Fruit fly (Drosophila melanogaster) whole organism, embryonic: ENCODE results near the gene Nepl4.

Experiments
- CG10431 ChIP-seq: fragments of 200-800 bp; sonication (Bioruptor generic); optimal IDR thresholded peaks from 3 replicates; lab custom pipeline; 2018; ENCODE audit warnings: missing biosample characterization, mild to moderate bottlenecking, missing genetic modification characterization
- CG13424 ChIP-seq: fragments of 200-800 bp; sonication (Bioruptor generic); optimal IDR thresholded peaks from 2 replicates; lab custom pipeline; 2019; ENCODE audit warnings: missing biosample characterization, mild to moderate bottlenecking, missing genetic modification characterization, moderate library complexity
- CG15269 ChIP-seq: fragments of 200-800 bp; sonication (Bioruptor generic); optimal IDR thresholded peaks from 2 replicates; lab custom pipeline; 2018; ENCODE audit warnings: missing biosample characterization, mild to moderate bottlenecking, missing genetic modification characterization, moderate library complexity
- CG15479 ChIP-seq: fragments of 200-800 bp; sonication (Bioruptor generic); optimal IDR thresholded peaks from 3 replicates; lab custom pipeline; 2019; ENCODE audit warnings: missing biosample characterization, mild to moderate bottlenecking, missing genetic modification characterization, moderate library complexity
- CG15514 ChIP-seq: fragments of 200-800 bp; sonication (Bioruptor generic); optimal IDR thresholded peaks from 3 replicates; lab custom pipeline; 2017; ENCODE audit warnings: missing biosample characterization, missing genetic modification characterization, mild to moderate bottlenecking, moderate library complexity, missing genetic modification reagents
- CG15696 ChIP-seq: fragments of 200-800 bp; sonication (Bioruptor generic); optimal IDR thresholded peaks from 2 replicates; lab custom pipeline; 2019; ENCODE audit warnings: missing biosample characterization, mild to moderate bottlenecking, missing genetic modification characterization, moderate library complexity
- CG18599 ChIP-seq: fragments of 200-800 bp; sonication (Bioruptor generic); optimal IDR thresholded peaks from 3 replicates; lab custom pipeline; 2017; ENCODE audit warnings: missing biosample characterization, missing genetic modification characterization, mild to moderate bottlenecking, moderate library complexity, missing genetic modification reagents
- CG3163 ChIP-seq: fragments of 200-800 bp; sonication (Bioruptor generic); optimal IDR thresholded peaks from 3 replicates; lab custom pipeline; 2016; ENCODE audit warnings: missing biosample characterization, missing genetic modification characterization
- CG32767 ChIP-seq: fragments of 200-800 bp; sonication (Bioruptor generic); IDR thresholded peaks from 2 replicates; pipeline ENCODE4 v1.3.6; 2022; ENCODE audit warnings: missing biosample characterization, missing genetic modification characterization
- CG34376 ChIP-seq: fragments of 200-800 bp; sonication (Bioruptor generic); optimal IDR thresholded peaks from 2 replicates; lab custom pipeline; 2018; ENCODE audit warnings: missing biosample characterization, mild to moderate bottlenecking, missing genetic modification characterization
- CG3726 ChIP-seq: fragments of 200-800 bp; sonication (Bioruptor generic); IDR thresholded peaks from 3 replicates; pipeline ENCODE4, ENCODE4 v1.3.6; 2022; ENCODE audit warnings: missing biosample characterization, missing genetic modification characterization
- CG43689 ChIP-seq: fragments of 200-800 bp; sonication (Bioruptor generic); IDR thresholded peaks from 2 replicates; pipeline ENCODE4 v1.3.6; 2022; ENCODE audit warnings: missing biosample characterization, missing genetic modification characterization
- CG4404 ChIP-seq: fragments of 200-800 bp; sonication (Bioruptor generic); IDR thresholded peaks from 2 replicates; pipeline ENCODE4 v1.3.6; 2022; ENCODE audit warnings: missing biosample characterization, missing genetic modification characterization
- CG4854 ChIP-seq: fragments of 200-800 bp; sonication (Bioruptor generic); optimal IDR thresholded peaks from 2 replicates; lab custom pipeline; 2016; ENCODE audit warnings: missing biosample characterization, missing genetic modification characterization, inconsistent platforms
- CG7271 ChIP-seq: fragments of 200-800 bp; sonication (Bioruptor generic); optimal IDR thresholded peaks from 2 replicates; lab custom pipeline; 2018; ENCODE audit warnings: missing biosample characterization, mild to moderate bottlenecking, missing genetic modification characterization, moderate library complexity
- CG7963 ChIP-seq: fragments of 200-800 bp; sonication (Bioruptor generic); IDR thresholded peaks from 3 replicates; pipeline ENCODE4 v1.3.6; 2022; ENCODE audit warnings: missing biosample characterization, missing genetic modification characterization; ENCODE audit not compliant: partially characterized antibody
- CG8281 ChIP-seq: fragments of 200-800 bp; sonication (Bioruptor generic); optimal IDR thresholded peaks from 2 replicates; lab custom pipeline; 2018; ENCODE audit warnings: missing biosample characterization, mild to moderate bottlenecking, missing genetic modification characterization, moderate library complexity
- Dbx ChIP-seq: fragments of 200-800 bp; sonication (Bioruptor generic); IDR thresholded peaks from 3 replicates; pipeline ENCODE4 v1.3.6; 2022; ENCODE audit warnings: missing biosample characterization, missing genetic modification characterization
- Deaf1 ChIP-seq: fragments of 200-800 bp; optimal IDR thresholded peaks from 3 replicates; lab custom pipeline; 2019; ENCODE audit warnings: missing biosample characterization, mild to moderate bottlenecking, missing genetic modification characterization, moderate library complexity
- Ets65A ChIP-seq: fragments of 200-800 bp; sonication (Bioruptor generic); peaks from one replicate; lab custom pipeline; 2016; ENCODE audit warnings: missing biosample characterization, missing genetic modification characterization
- Ets97D ChIP-seq: fragments of 200-800 bp; sonication (Bioruptor generic); optimal IDR thresholded peaks from 3 replicates; lab custom pipeline; 2016; ENCODE audit warnings: missing biosample characterization, missing genetic modification characterization
- Fer3 ChIP-seq: fragments of 200-800 bp; sonication (Bioruptor generic); optimal IDR thresholded peaks from 2 replicates; lab custom pipeline; 2018; ENCODE audit warnings: missing biosample characterization, mild to moderate bottlenecking, missing genetic modification characterization, moderate library complexity
- Hr39 ChIP-seq: fragments of >200 bp; optimal IDR thresholded peaks from 2 replicates; lab custom pipeline; 2017
- Lhr ChIP-seq: fragments of 200-800 bp; sonication (Bioruptor generic); optimal IDR thresholded peaks from 3 replicates; lab custom pipeline; 2017; ENCODE audit warnings: mild to moderate bottlenecking, missing biosample characterization, missing genetic modification reagents, missing genetic modification characterization
- Med ChIP-seq: fragments of 200-800 bp; sonication (Bioruptor generic); peaks from one replicate; lab custom pipeline; 2016; ENCODE audit warnings: missing biosample characterization, missing genetic modification characterization, mild to moderate bottlenecking, inconsistent platforms, moderate library complexity
- Meics ChIP-seq: fragments of 200-800 bp; sonication (Bioruptor generic); optimal IDR thresholded peaks from 2 replicates; lab custom pipeline; 2017; ENCODE audit warnings: missing biosample characterization, mild to moderate bottlenecking, missing genetic modification characterization
- Mrtf ChIP-seq: fragments of 200-800 bp; sonication (Bioruptor generic); IDR thresholded peaks from 3 replicates; pipeline ENCODE4 v1.3.6; 2022; ENCODE audit warnings: missing biosample characterization, missing genetic modification characterization
- Oaz ChIP-seq: fragments of 200-800 bp; sonication (Bioruptor generic); IDR thresholded peaks from 2 replicates; pipeline ENCODE4 v1.3.6; 2022; ENCODE audit warnings: missing biosample characterization, missing genetic modification characterization
- Rx ChIP-seq: fragments of 200-800 bp; sonication (Bioruptor generic); IDR thresholded peaks from 2 replicates; pipeline ENCODE4 v1.3.6; 2022; ENCODE audit warnings: missing biosample characterization, missing genetic modification characterization
- Tbp ChIP-seq: fragments of >200 bp; optimal IDR thresholded peaks from 2 replicates; lab custom pipeline; 2018; ENCODE audit warnings: missing biosample characterization, missing genetic modification characterization
- ab ChIP-seq: fragments of 200-800 bp; sonication (Bioruptor generic); optimal IDR thresholded peaks from 2 replicates; lab custom pipeline; 2016; ENCODE audit warnings: missing biosample characterization, missing genetic modification characterization
- ap ChIP-seq: fragments of 200-800 bp; sonication (Bioruptor generic); IDR thresholded peaks from 2 replicates; pipeline ENCODE4 v1.3.6; 2022; ENCODE audit warnings: missing biosample characterization, missing genetic modification characterization
- cwo ChIP-seq: fragments of 200-800 bp; sonication (Bioruptor generic); optimal IDR thresholded peaks from 3 replicates; lab custom pipeline; 2017; ENCODE audit warnings: missing biosample characterization, missing genetic modification characterization, mild to moderate bottlenecking, moderate library complexity, missing genetic modification reagents
- emc ChIP-seq: fragments of 200-800 bp; sonication (Bioruptor generic); optimal IDR thresholded peaks from 2 replicates; lab custom pipeline; 2016; ENCODE audit warnings: missing biosample characterization, missing genetic modification characterization
- hth ChIP-seq: fragments of >200 bp; optimal IDR thresholded peaks from 2 replicates; lab custom pipeline; 2017; ENCODE audit warnings: inconsistent platforms
- maf-S ChIP-seq: fragments of 200-800 bp; sonication (Bioruptor generic); optimal IDR thresholded peaks from 2 replicates; lab custom pipeline; 2016; ENCODE audit warnings: missing biosample characterization, missing genetic modification characterization
- mirr ChIP-seq: fragments of 200-800 bp; sonication (Bioruptor generic); optimal IDR thresholded peaks from 3 replicates; lab custom pipeline; 2018; ENCODE audit warnings: missing biosample characterization, mild to moderate bottlenecking, missing genetic modification characterization
- onecut ChIP-seq: fragments of 200-800 bp; sonication (Bioruptor generic); IDR thresholded peaks from 2 replicates; pipeline ENCODE4 v1.3.6; 2022; ENCODE audit warnings: missing biosample characterization, missing genetic modification characterization
- pzg ChIP-seq: fragments of 200-800 bp; sonication (Bioruptor generic); optimal IDR thresholded peaks from 3 replicates; lab custom pipeline; 2018; ENCODE audit warnings: missing biosample characterization, mild to moderate bottlenecking, missing genetic modification characterization, moderate library complexity
- repo ChIP-seq: fragments of 200-800 bp; sonication (Bioruptor generic); optimal IDR thresholded peaks from 2 replicates; lab custom pipeline; 2016; ENCODE audit warnings: missing biosample characterization, missing genetic modification characterization
- row ChIP-seq: fragments of 200-800 bp; sonication (Bioruptor generic); IDR thresholded peaks from 3 replicates; pipeline ENCODE4 v1.3.6; 2022; ENCODE audit warnings: missing biosample characterization, missing genetic modification characterization
- sens ChIP-seq: fragments of 200-800 bp; sonication (Bioruptor generic); peaks from one replicate; lab custom pipeline; 2016; ENCODE audit warnings: missing biosample characterization, missing genetic modification characterization
- slbo ChIP-seq: fragments of 200-800 bp; sonication (Bioruptor generic); IDR thresholded peaks from 2 replicates; pipeline ENCODE4 v1.3.6; 2022; ENCODE audit warnings: missing biosample characterization, missing genetic modification characterization
- stwl ChIP-seq: fragments of 200-800 bp; sonication (Bioruptor generic); optimal IDR thresholded peaks from 3 replicates; lab custom pipeline; 2018; ENCODE audit warnings: missing biosample characterization, mild to moderate bottlenecking, missing genetic modification characterization, moderate library complexity
- sug ChIP-seq: fragments of 200-800 bp; optimal IDR thresholded peaks from 2 replicates; lab custom pipeline; 2019; ENCODE audit warnings: missing biosample characterization, mild to moderate bottlenecking, missing genetic modification characterization, moderate library complexity
- trem ChIP-seq: fragments of 200-800 bp; optimal IDR thresholded peaks from 3 replicates; lab custom pipeline; 2019; ENCODE audit warnings: missing biosample characterization, mild to moderate bottlenecking, missing genetic modification characterization, moderate library complexity
- zfh1 ChIP-seq: fragments of 200-800 bp; sonication (Bioruptor generic); IDR thresholded peaks from 3 replicates; pipeline ENCODE4 v1.3.6; 2022; ENCODE audit warnings: missing biosample characterization, missing genetic modification characterization

Gene Nepl4

DNA sequence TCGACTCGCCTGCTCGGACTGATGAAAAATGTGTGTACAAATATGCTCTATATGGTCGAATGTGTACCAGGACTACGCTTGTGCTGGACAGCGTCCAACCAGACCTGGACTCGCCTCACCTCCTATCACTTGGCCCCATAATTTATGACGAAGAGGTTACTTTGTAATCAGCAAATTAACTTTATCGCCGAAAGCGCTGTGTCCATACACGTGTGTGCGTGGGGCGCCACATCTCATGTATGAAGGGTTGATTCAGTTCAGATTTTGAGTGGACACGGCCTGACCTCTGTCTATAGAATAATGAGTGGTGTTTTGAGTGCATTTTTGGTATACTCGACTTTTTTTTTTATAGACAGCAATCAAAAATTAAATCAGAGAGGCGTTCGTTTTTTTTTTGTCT lies 7.6 kb upstream of the Nepl4 start:
- peak; percentile 78 for TF ChIP-seq Ets65A (GFP tag; lab: Kevin White, UChicago)
- no peak for TF ChIP-seq repo (GFP tag; lab: Kevin White, UChicago)
- no peak for TF ChIP-seq ap
- TF ChIP-seq, all 482 proteins: peak for 1

DNA sequence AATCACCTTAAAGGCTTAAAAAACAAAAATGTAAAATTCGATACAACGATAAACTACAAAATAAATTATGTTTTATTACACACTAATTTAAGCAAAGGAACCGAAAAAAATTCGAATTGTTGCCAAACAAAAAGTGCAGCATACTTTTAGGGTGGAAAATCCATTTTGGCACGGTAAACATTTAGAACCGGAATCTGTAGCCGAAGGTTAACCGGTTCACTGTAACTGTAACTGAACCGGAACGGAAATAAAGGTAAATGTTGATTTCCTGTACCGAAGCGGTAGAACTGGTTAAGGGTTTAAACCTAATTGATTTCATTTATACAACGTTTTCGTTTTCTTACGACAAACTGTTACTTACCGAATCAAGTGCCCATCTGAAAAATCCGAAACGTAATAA lies 758 bp upstream of the Nepl4 start:
- TF ChIP-seq repo (GFP tag; lab: Kevin White, UChicago) = no peak
- TF ChIP-seq sens (GFP tag; lab: Kevin White, UChicago) = peak; percentile 37
- TF ChIP-seq CG15514 = peak; percentile 68
- TF ChIP-seq CG7271 = peak; percentile 81
- peak; percentile 20 for TF ChIP-seq stwl (tag; lab: Kevin White, UChicago)
- TF ChIP-seq Ets97D = peak; percentile 24
- TF ChIP-seq trem (tag; lab: Kevin White, UChicago) = no peak
- TF ChIP-seq, all 482 proteins: peak for 5

DNA sequence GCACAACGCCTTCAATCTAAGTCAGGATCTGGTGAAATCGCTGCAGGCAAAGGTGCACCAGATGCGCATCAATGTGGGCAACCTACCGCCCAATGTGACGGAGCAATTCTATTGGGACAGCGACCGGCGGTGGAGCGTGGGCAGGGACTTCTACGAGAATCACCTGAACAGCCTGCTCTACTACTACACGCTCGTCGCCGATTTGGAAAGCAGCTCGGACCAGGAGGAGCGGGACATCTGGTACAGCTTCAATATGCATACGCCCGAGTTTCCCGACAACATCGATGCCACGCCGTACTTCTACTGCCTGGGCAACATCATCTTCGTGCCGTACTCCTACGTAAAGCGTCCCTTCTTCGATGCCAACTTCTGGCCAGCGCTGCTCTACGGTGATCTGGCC lies 1.6 kb downstream of the Nepl4 start:
- TF ChIP-seq mirr (GFP tag; lab: Kevin White, UChicago) (no peak), Hr39 (lab: Kevin White, UChicago) (no peak), CG3163 (no peak), CG15269 (tag; lab: Kevin White, UChicago) (no peak), CG3726 (GFP tag; lab: Robert Waterston, UW) (no peak), Oaz (no peak), row (GFP tag; lab: Robert Waterston, UW) (no peak), pzg (GFP tag; lab: Kevin White, UChicago) (no peak), CG32767 (GFP tag; lab: Robert Waterston, UW) (no peak), CG10431 (no peak), CG4404 (GFP tag; lab: Robert Waterston, UW) (no peak), CG13424 (tag; lab: Kevin White, UChicago) (no peak), zfh1 (GFP tag; lab: Robert Waterston, UW) (no peak), Dbx (GFP tag; lab: Robert Waterston, UW) (no peak), CG43689 (GFP tag; lab: Robert Waterston, UW) (no peak), emc (no peak), CG15696 (tag; lab: Kevin White, UChicago) (no peak), CG4854 (GFP tag; lab: Kevin White, UChicago) (no peak)

DNA sequence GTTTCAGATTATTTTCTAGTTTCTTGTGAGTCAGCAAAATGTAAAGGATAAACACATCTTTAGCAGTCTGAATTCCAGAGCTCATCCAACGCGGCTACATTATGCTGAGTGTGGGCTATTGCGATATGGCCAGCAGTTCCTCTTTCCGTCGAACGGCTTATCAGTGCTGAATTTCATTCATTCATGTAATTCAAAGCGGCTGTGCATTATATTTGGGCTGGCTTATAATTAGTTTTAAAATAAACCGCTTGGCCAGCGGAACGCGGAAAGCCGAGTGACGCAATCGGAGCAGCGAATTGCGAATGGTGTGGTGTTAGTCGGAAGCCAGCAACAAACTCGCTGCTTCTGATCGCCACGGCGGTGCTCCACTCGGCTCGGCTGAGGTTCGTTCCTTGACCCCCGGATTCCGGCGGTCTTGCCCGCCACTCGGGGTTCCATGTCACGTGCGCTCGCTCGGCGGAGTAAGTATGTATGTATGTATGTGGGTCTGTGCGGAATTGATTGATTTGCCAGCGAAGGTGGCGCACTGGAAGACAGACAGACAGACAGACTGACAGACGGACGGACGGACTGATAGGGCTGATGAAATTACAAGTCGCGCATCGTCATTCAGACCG lies 3.5 kb downstream of the Nepl4 start:
- no peak for TF ChIP-seq Fer3 (tag; lab: Kevin White, UChicago)
- peak; percentile 74 for TF ChIP-seq sug
- TF ChIP-seq onecut = no peak
- peak; percentile 14 for TF ChIP-seq Med (GFP tag; lab: Kevin White, UChicago)
- no peak for TF ChIP-seq hth (lab: Kevin White, UChicago)
- TF ChIP-seq cwo (GFP tag; lab: Kevin White, UChicago) = peak; percentile 92
- TF ChIP-seq CG34376 (GFP tag; lab: Kevin White, UChicago) = peak; percentile 27
- TF ChIP-seq Deaf1 = peak; percentile 9

DNA sequence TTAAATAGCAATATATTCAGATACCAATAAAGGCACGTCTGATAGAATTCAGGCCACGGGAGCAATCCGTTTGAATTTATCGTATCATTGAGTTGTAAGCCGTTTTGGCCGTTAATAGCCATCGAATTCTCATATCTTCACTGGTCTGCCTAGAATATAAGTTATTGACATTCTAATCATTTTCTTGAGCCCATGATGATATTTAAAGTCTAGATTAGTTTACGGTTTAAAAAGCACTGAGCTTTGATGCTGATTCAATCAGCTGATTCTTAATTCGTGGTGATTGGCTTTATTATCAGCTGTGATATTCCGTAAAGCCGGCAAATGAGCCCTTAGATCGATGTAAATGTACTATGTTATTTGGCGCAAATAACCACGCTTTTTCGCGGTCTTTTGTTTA lies 4.4 kb downstream of the Nepl4 start, which contains the start of gene slam:
Gene slam (plus strand): TSS at position 301 of the 400 bp plus-strand sequence.
- TF ChIP-seq CG7963 (GFP tag; lab: Robert Waterston, UW) (no peak), Mrtf (GFP tag; lab: Robert Waterston, UW) (no peak), CG18599 (GFP tag; lab: Kevin White, UChicago) (no peak), ab (no peak), slbo (no peak), Rx (GFP tag; lab: Robert Waterston, UW) (no peak), Lhr (no peak), CG34376 (GFP tag; lab: Kevin White, UChicago) (no peak), maf-S (GFP tag; lab: Kevin White, UChicago) (no peak), CG3726 (GFP tag; lab: Robert Waterston, UW) (no peak), Tbp (no peak), Meics (no peak), CG15479 (GFP tag; lab: Kevin White, UChicago) (no peak), CG8281 (no peak)
